Fruit fly (Drosophila melanogaster) whole organism, embryonic: Measurements from ENCODE around the gene CG6695.

Experiments used
- CG17186 ChIP-seq: fragments of 200-800 bp; sonication (Bioruptor generic); optimal IDR thresholded peaks from 3 replicates; lab custom pipeline; 2017; ENCODE audit warnings: missing biosample characterization, missing genetic modification reagents, missing genetic modification characterization
- CG2678 ChIP-seq: fragments of 200-800 bp; sonication (Bioruptor generic); optimal IDR thresholded peaks from 3 replicates; lab custom pipeline; 2019; ENCODE audit warnings: missing biosample characterization, mild to moderate bottlenecking, missing genetic modification characterization, moderate library complexity
- CG31224 ChIP-seq: fragments of 200-800 bp; sonication (Bioruptor generic); IDR thresholded peaks from 2 replicates; pipeline ENCODE4 v1.3.6; 2022; ENCODE audit warnings: missing biosample characterization, missing genetic modification characterization
- CG3726 ChIP-seq: fragments of 200-800 bp; sonication (Bioruptor generic); IDR thresholded peaks from 3 replicates; pipeline ENCODE4, ENCODE4 v1.3.6; 2022; ENCODE audit warnings: missing biosample characterization, missing genetic modification characterization
- CG8359 ChIP-seq: fragments of 200-800 bp; sonication (Bioruptor generic); optimal IDR thresholded peaks from 2 replicates; lab custom pipeline; 2017; ENCODE audit warnings: missing biosample characterization, mild to moderate bottlenecking, missing genetic modification characterization, borderline replicate concordance
- Dfd ChIP-seq, 2 experiments: fragments of >200 bp; optimal IDR thresholded peaks; 2 replicates each; lab custom pipeline; 2017; ENCODE audit warnings: missing biosample characterization in 2 of 2, missing genetic modification characterization in 2 of 2
- Dip3 ChIP-seq: fragments of 200-800 bp; sonication (Bioruptor generic); optimal IDR thresholded peaks from 3 replicates; lab custom pipeline; 2016; ENCODE audit warnings: missing biosample characterization, missing genetic modification characterization
- Lim3 ChIP-seq: fragments of 200-800 bp; sonication (Bioruptor generic); IDR thresholded peaks from 2 replicates; pipeline ENCODE4 v1.3.6; 2022; ENCODE audit warnings: missing biosample characterization, missing genetic modification characterization
- ind ChIP-seq: fragments of 200-800 bp; sonication (Bioruptor generic); optimal IDR thresholded peaks from 3 replicates; lab custom pipeline; 2016; ENCODE audit warnings: missing biosample characterization, missing genetic modification characterization
- maf-S ChIP-seq: fragments of 200-800 bp; sonication (Bioruptor generic); optimal IDR thresholded peaks from 2 replicates; lab custom pipeline; 2016; ENCODE audit warnings: missing biosample characterization, missing genetic modification characterization
- sc ChIP-seq, 3 experiments: fragments of >200 bp in 2 of 3; fragments of 200-800 bp in 1 of 3; sonication (Bioruptor generic) in 1 of 3; optimal IDR thresholded peaks; 2 replicates in 2 of 3; 3 replicates in 1 of 3; lab custom pipeline; 2017; ENCODE audit warnings: mild to moderate bottlenecking in 1 of 3, missing biosample characterization in 1 of 3, missing genetic modification characterization in 1 of 3, missing genetic modification reagents in 1 of 3

DNA sequence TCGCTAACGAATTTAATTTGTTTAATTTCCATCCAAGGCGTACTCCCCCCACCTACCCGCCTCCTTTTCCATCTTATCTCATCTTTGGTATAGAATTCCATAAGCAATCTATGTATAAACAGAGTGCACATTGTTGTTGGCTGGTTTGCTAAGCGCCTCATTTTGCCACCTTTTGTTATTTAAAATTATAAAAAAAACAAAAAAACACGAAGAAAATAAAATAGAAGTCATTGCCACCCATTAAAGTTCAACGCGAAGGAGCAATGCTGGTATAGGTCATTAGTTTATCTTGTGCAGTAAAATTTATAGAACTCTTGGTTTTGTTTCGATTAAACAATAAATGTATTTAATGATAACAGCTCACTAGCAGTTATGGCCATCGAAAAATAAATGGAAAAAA is 20.6 kb upstream of the CG6695 start:
- no peak for TF ChIP-seq CG17186 (GFP tag; lab: Kevin White, UChicago)
- TF ChIP-seq Lim3 (GFP tag; lab: Robert Waterston, UW), result no peak
- TF ChIP-seq sc (optimal IDR thresholded peaks at IDR 0.05; lab: Kevin White, UChicago), result no peak
- no peak for TF ChIP-seq sc (GFP tag; optimal IDR thresholded peaks at IDR 0.05; lab: Kevin White, UChicago)
- no peak for TF ChIP-seq Dip3 (GFP tag; lab: Kevin White, UChicago)
- no peak for TF ChIP-seq CG8359
- TF ChIP-seq CG31224 (GFP tag; lab: Robert Waterston, UW), result no peak
- no peak for TF ChIP-seq CG2678 (tag; lab: Kevin White, UChicago)
- no peak for TF ChIP-seq maf-S (GFP tag; lab: Kevin White, UChicago)
- no peak for TF ChIP-seq Dfd (GFP tag; optimal IDR thresholded peaks at IDR 0.05; lab: Kevin White, UChicago)
- no peak for TF ChIP-seq ind
- TF ChIP-seq CG3726 (GFP tag; lab: Robert Waterston, UW), result no peak
